Worm (Caenorhabditis elegans): ENCODE data around the gene ZK488.6.

DNA sequence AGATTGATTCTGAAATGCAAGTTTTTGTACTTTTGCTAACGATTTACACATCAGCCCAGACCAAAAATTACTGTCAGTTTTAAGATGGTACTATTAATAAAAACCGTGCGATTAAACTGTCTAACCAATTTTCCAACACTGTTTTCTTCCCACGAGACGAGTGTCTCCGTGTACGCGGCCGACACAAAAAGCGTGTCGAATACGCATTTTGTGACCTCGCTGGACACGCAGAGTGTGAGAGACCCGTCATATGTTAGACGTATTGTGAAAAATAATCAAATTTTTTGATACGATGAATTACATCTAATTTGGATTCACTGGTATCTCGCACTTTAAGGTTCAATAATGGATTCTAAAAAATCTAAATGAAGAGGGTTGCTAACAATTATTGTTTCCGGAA lies 45.3 kb downstream of the ZK488.6 start:
- TF ChIP-seq tab-1 (GFP tag; IDR thresholded peaks at IDR 0.05): no peak
- TF ChIP-seq flt-1 (GFP tag; IDR thresholded peaks at IDR 0.05): no peak
- no peak for TF ChIP-seq ztf-23 (GFP tag; IDR thresholded peaks at IDR 0.05)
- no peak for TF ChIP-seq ref-1 (GFP tag; conservative IDR thresholded peaks at IDR 0.05)

Data from whole organism, midembryonic.